Worm (Caenorhabditis elegans) whole organism, early embryonic: ENCODE results near the gene rpl-15.

Source experiments
- B0310.2 ChIP-seq: sonication (generic microtip); optimal IDR thresholded peaks from 2 replicates; lab custom pipeline; 2016; ENCODE audit warnings: mild to moderate bottlenecking, missing genetic modification characterization, missing compliant biosample characterization
- F13C5.2 ChIP-seq: sonication (generic microtip); optimal IDR thresholded peaks from 2 replicates; lab custom pipeline; 2017; ENCODE audit warnings: mild to moderate bottlenecking, missing genetic modification characterization, inconsistent platforms, missing compliant biosample characterization
- aly-1 ChIP-seq: sonication (generic microtip); optimal IDR thresholded peaks from 2 replicates; lab custom pipeline; 2016; ENCODE audit warnings: missing genetic modification characterization, missing compliant biosample characterization
- ama-1 ChIP-seq: fragments of 150-350 bp; optimal IDR thresholded peaks from 2 replicates; lab custom pipeline; 2014
- ceh-13 ChIP-seq: fragments of 200-800 bp; sonication (Bioruptor generic); optimal IDR thresholded peaks from 2 replicates; lab custom pipeline; 2018; ENCODE audit warnings: mild to moderate bottlenecking, missing genetic modification characterization, missing compliant biosample characterization
- ceh-36 ChIP-seq: sonication (generic microtip); optimal IDR thresholded peaks from 2 replicates; lab custom pipeline; 2016; ENCODE audit warnings: missing genetic modification characterization, inconsistent platforms, missing compliant biosample characterization
- ets-7 ChIP-seq: sonication (generic microtip); optimal IDR thresholded peaks from 2 replicates; lab custom pipeline; 2016; ENCODE audit warnings: missing genotype, missing genetic modification characterization, missing compliant biosample characterization
- flt-1 ChIP-seq: fragments of 200-800 bp; sonication (Bioruptor generic); IDR thresholded peaks from 2 replicates; pipeline ENCODE4 v1.3.6; 2022; ENCODE audit warnings: missing genetic modification characterization, missing compliant biosample characterization
- hmbx-1 ChIP-seq: sonication (generic microtip); optimal IDR thresholded peaks from 2 replicates; lab custom pipeline; 2016; ENCODE audit warnings: mild to moderate bottlenecking, missing genetic modification characterization, missing compliant biosample characterization
- hmg-4 ChIP-seq: fragments of 200-800 bp; sonication (Bioruptor generic); optimal IDR thresholded peaks from 2 replicates; lab custom pipeline; 2018; ENCODE audit warnings: mild to moderate bottlenecking, missing genetic modification characterization, missing compliant biosample characterization
- hnd-1 ChIP-seq: sonication (generic microtip); optimal IDR thresholded peaks from 2 replicates; lab custom pipeline; 2016; ENCODE audit warnings: missing genetic modification characterization, missing compliant biosample characterization
- pes-1 ChIP-seq: fragments of 200-800 bp; sonication (Bioruptor generic); IDR thresholded peaks from 2 replicates; pipeline ENCODE4 v1.3.6; 2022; ENCODE audit warnings: missing genetic modification reagents, missing genetic modification characterization, missing compliant biosample characterization
- scrt-1 ChIP-seq: fragments of 200-800 bp; sonication (Bioruptor generic); IDR thresholded peaks from 2 replicates; pipeline ENCODE4 v1.3.6; 2022; ENCODE audit warnings: missing genetic modification characterization, missing compliant biosample characterization
- sea-1 ChIP-seq: fragments of 200-800 bp; sonication (Bioruptor generic); conservative IDR thresholded peaks from 2 replicates; pipeline ENCODE4 v1.3.6; 2022; ENCODE audit warnings: missing genetic modification characterization, missing compliant biosample characterization
- tbx-11 ChIP-seq: fragments of 200-800 bp; sonication (Bioruptor generic); IDR thresholded peaks from 2 replicates; pipeline ENCODE4 v1.3.6; 2022; ENCODE audit warnings: missing genetic modification characterization, missing compliant biosample characterization
- tbx-37 ChIP-seq: fragments of 200-800 bp; sonication (Bioruptor generic); conservative IDR thresholded peaks from 2 replicates; pipeline ENCODE4 v1.3.6; 2022; ENCODE audit warnings: missing genetic modification reagents, missing genetic modification characterization, missing compliant biosample characterization
- tra-4 ChIP-seq: sonication (generic microtip); optimal IDR thresholded peaks from 2 replicates; lab custom pipeline; 2017; ENCODE audit warnings: missing genetic modification characterization, missing compliant biosample characterization

The rpl-15 gene

DNA sequence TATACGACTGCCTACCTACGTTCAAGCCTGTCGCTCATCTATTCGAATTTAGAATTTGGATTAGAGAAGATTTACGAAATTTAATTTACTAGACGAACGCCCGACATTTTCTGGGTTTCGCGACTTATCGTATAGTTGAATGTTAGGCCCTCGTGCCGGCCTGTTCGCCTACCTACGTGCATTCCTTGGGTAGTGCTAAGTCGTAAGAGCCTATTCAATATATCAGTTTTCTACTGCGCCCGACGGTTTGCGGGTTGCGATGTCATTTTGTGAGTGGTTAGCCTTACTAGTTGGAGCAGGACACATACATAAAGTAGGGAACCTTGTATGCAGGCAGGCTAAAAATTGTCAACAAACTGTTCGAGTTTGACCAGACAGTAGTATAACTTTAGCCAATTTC is 31.4 kb downstream of the rpl-15 start:
- TF ChIP-seq pes-1 (GFP tag; lab: Robert Waterston, UW) (no peak), ets-7 (tag; lab: Kevin White, UChicago) (no peak), tra-4 (tag; lab: Kevin White, UChicago) (no peak), hmg-4 (no peak), hnd-1 (tag; lab: Kevin White, UChicago) (no peak), hmbx-1 (tag; lab: Kevin White, UChicago) (no peak)

DNA sequence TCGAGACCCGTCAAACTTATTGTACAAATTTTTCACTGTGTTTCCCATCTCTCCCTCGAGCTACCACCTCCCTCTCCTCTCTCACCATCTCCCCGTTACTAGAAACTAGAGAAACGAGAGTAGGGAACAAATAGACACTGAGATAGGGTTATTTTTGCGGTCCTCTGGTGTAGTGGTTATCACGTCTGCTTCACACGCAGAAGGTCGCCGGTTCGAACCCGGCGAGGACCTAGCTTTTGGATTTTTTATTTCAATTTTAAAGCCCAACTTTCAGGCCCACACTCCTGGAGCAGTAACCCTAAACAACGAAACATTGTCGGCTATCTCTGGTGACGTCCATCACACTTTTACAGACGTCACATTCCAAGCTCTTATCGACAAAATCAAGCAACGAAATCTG is 34.1 kb downstream of the rpl-15 start:
- TF ChIP-seq aly-1 (tag; lab: Kevin White, UChicago) (peak; percentile 76), tbx-37 (peak; percentile 67), ceh-13 (GFP tag; lab: Kevin White, UChicago) (peak; percentile 63), hmg-4 (peak; percentile 61), ceh-36 (tag; lab: Kevin White, UChicago) (peak; percentile 46), tbx-11 (GFP tag; lab: Robert Waterston, UW) (peak; percentile 83), tra-4 (tag; lab: Kevin White, UChicago) (peak; percentile 61), hmbx-1 (tag; lab: Kevin White, UChicago) (peak; percentile 29), ets-7 (tag; lab: Kevin White, UChicago) (peak; percentile 47), flt-1 (GFP tag; lab: Robert Waterston, UW) (peak; percentile 86), ama-1 (lab: Kevin White, UChicago) (no peak), sea-1 (GFP tag; lab: Robert Waterston, UW) (peak; percentile 86), hnd-1 (tag; lab: Kevin White, UChicago) (peak; percentile 62), B0310.2 (tag; lab: Kevin White, UChicago) (peak; percentile 27), F13C5.2 (peak; percentile 81), scrt-1 (peak; percentile 85), pes-1 (GFP tag; lab: Robert Waterston, UW) (peak; percentile 89)

ce11 chrIV:619766-620165 is 34.6 kb downstream of the rpl-15 start:
- TF ChIP-seq B0310.2 (tag; lab: Kevin White, UChicago) (no peak), scrt-1 (no peak), flt-1 (GFP tag; lab: Robert Waterston, UW) (no peak)

ce11 chrIV:615244-615643 is 39.1 kb downstream of the rpl-15 start, which contains the start of gene C18H7.1:
C18H7.1 (plus strand) TSS chrIV:615544.
- TF ChIP-seq aly-1 (tag; lab: Kevin White, UChicago) (no peak), ceh-36 (tag; lab: Kevin White, UChicago) (no peak), flt-1 (GFP tag; lab: Robert Waterston, UW) (no peak), tbx-37 (no peak), sea-1 (GFP tag; lab: Robert Waterston, UW) (no peak), scrt-1 (no peak), ama-1 (lab: Kevin White, UChicago) (no peak), B0310.2 (tag; lab: Kevin White, UChicago) (no peak), ets-7 (tag; lab: Kevin White, UChicago) (no peak), tra-4 (tag; lab: Kevin White, UChicago) (no peak), tbx-11 (GFP tag; lab: Robert Waterston, UW) (no peak), F13C5.2 (no peak), hnd-1 (tag; lab: Kevin White, UChicago) (no peak), pes-1 (GFP tag; lab: Robert Waterston, UW) (no peak), ceh-13 (GFP tag; lab: Kevin White, UChicago) (no peak), hmbx-1 (tag; lab: Kevin White, UChicago) (no peak), hmg-4 (no peak)

ce11 chrIV:613155-613554 is 41.2 kb downstream of the rpl-15 start:
- no peak for TF ChIP-seq ceh-13 (GFP tag; lab: Kevin White, UChicago)
- TF ChIP-seq ceh-36 (tag; lab: Kevin White, UChicago), result no peak
- no peak for TF ChIP-seq ets-7 (tag; lab: Kevin White, UChicago)
- no peak for TF ChIP-seq scrt-1
- TF ChIP-seq tbx-37, result no peak
- no peak for TF ChIP-seq hnd-1 (tag; lab: Kevin White, UChicago)
- no peak for TF ChIP-seq pes-1 (GFP tag; lab: Robert Waterston, UW)
- TF ChIP-seq hmg-4, result no peak
- no peak for TF ChIP-seq tra-4 (tag; lab: Kevin White, UChicago)
- TF ChIP-seq aly-1 (tag; lab: Kevin White, UChicago), result no peak
- no peak for TF ChIP-seq B0310.2 (tag; lab: Kevin White, UChicago)
- TF ChIP-seq tbx-11 (GFP tag; lab: Robert Waterston, UW), result no peak
- no peak for TF ChIP-seq flt-1 (GFP tag; lab: Robert Waterston, UW)
- no peak for TF ChIP-seq hmbx-1 (tag; lab: Kevin White, UChicago)
- no peak for TF ChIP-seq sea-1 (GFP tag; lab: Robert Waterston, UW)
- no peak for TF ChIP-seq F13C5.2
- TF ChIP-seq ama-1 (lab: Kevin White, UChicago), result no peak

DNA sequence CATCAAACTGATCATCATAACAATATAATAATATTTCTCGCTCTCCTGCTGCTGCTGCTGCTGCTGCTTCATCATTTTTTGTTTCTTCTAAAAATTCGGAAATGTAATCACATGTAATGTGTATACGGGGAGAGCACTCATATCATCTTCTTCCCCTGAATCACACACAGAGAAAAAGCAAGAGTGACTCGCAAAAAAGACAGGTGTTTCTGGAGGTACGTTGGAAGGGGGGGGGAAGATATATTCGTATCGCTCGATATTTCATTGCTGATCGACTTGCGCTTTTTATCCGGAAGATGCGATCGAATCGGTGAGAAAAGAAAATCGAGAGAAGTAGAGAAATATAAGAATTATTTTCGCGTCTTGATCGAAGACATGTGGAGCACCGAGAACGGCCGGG is 46.7 kb downstream of the rpl-15 start:
- TF ChIP-seq ama-1 (lab: Kevin White, UChicago) (no peak), B0310.2 (tag; lab: Kevin White, UChicago) (no peak), tbx-11 (GFP tag; lab: Robert Waterston, UW) (no peak), tra-4 (tag; lab: Kevin White, UChicago) (no peak), hmbx-1 (tag; lab: Kevin White, UChicago) (no peak), ceh-36 (tag; lab: Kevin White, UChicago) (no peak), scrt-1 (no peak), aly-1 (tag; lab: Kevin White, UChicago) (no peak), ceh-13 (GFP tag; lab: Kevin White, UChicago) (no peak), sea-1 (GFP tag; lab: Robert Waterston, UW) (no peak), hnd-1 (tag; lab: Kevin White, UChicago) (no peak), tbx-37 (no peak), ets-7 (tag; lab: Kevin White, UChicago) (no peak), flt-1 (GFP tag; lab: Robert Waterston, UW) (no peak), F13C5.2 (no peak), pes-1 (GFP tag; lab: Robert Waterston, UW) (no peak)

DNA sequence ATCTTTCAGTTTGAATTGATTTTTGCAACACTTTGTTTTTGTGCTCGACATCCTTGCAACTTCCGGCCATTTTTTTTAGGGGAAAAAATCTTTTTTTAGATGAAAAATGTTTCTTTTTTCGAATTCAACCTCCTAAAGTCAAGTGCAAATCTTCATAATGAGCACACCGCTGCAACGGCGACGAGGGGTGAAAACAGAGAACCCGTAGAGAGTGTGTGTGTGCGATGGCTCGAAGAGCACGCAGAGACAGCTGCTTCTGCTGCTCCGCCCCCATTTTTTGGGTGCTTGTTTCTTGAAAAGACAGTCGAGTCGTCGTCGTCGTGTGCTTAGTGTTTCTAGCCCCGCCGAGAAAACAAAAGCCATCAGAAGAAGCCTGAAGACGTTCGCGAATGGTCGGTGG is 48.3 kb downstream of the rpl-15 start, which contains the start of gene inx-18:
Gene inx-18, plus strand, starts transcription at position 301 of the 400 bp plus-strand sequence.
- no peak for TF ChIP-seq tra-4 (tag; lab: Kevin White, UChicago)
- TF ChIP-seq flt-1 (GFP tag; lab: Robert Waterston, UW), result no peak
- TF ChIP-seq aly-1 (tag; lab: Kevin White, UChicago), result no peak
- TF ChIP-seq hmg-4, result no peak
- no peak for TF ChIP-seq F13C5.2
- TF ChIP-seq tbx-11 (GFP tag; lab: Robert Waterston, UW), result no peak
